Fruit fly (Drosophila melanogaster): ENCODE measurements around the gene CG13625.
A peak's percentile ranks its signal among the peaks of the same experiment; 100 is the strongest.

Gene CG13625

dm6 chr3R:24586453-24586886, 1.5 kb upstream of the CG13625 start:
- no peak for TF ChIP-seq CG7045 (GFP tag; optimal IDR thresholded peaks at IDR 0.05)
- TF ChIP-seq ovo (GFP tag; optimal IDR thresholded peaks at IDR 0.05): peak; percentile 65
- TF ChIP-seq tj (GFP tag; optimal IDR thresholded peaks at IDR 0.05): peak; percentile 99
- TF ChIP-seq bab1 (GFP tag; optimal IDR thresholded peaks at IDR 0.05): peak; percentile 25
- no peak for TF ChIP-seq CG14711 (tag; optimal IDR thresholded peaks at IDR 0.05)
- no peak for TF ChIP-seq toe (GFP tag; optimal IDR thresholded peaks at IDR 0.05)
- peak; percentile 19 for TF ChIP-seq CG11617 (GFP tag; optimal IDR thresholded peaks at IDR 0.05)
- TF ChIP-seq pad (GFP tag; optimal IDR thresholded peaks at IDR 0.05): peak; percentile 95
- no peak for TF ChIP-seq Crg-1 (GFP tag; optimal IDR thresholded peaks at IDR 0.05)
- TF ChIP-seq CG1620 (GFP tag; optimal IDR thresholded peaks at IDR 0.05): no peak
- peak; percentile 50 for TF ChIP-seq CG12768 (GFP tag; optimal IDR thresholded peaks at IDR 0.05)
- peak; percentile 92 for TF ChIP-seq cic (GFP tag; optimal IDR thresholded peaks at IDR 0.05)
- TF ChIP-seq Mnt (GFP tag; optimal IDR thresholded peaks at IDR 0.05): peak; percentile 86

dm6 chr3R:24582669-24582995, 2.3 kb downstream of the CG13625 start, which contains the start of gene REPTOR:
TSS of gene REPTOR (minus strand) at chr3R:24582864.
- TF ChIP-seq CG12768 (GFP tag; optimal IDR thresholded peaks at IDR 0.05) (peak; percentile 68), Clk (GFP tag; optimal IDR thresholded peaks at IDR 0.05) (peak; percentile 48), cnc (optimal IDR thresholded peaks at IDR 0.05) (peak in 1 of 2 experiments; percentile 0), toe (GFP tag; optimal IDR thresholded peaks at IDR 0.05) (no peak), CG14711 (tag; optimal IDR thresholded peaks at IDR 0.05) (peak; percentile 44), tj (GFP tag; optimal IDR thresholded peaks at IDR 0.05) (peak; percentile 93), CG1620 (GFP tag; optimal IDR thresholded peaks at IDR 0.05) (peak; percentile 34), CG7101 (tag; optimal IDR thresholded peaks at IDR 0.05) (peak; percentile 70), kay (GFP tag; ENCODE audit: borderline replicate concordance) (no peak), bab1 (GFP tag; optimal IDR thresholded peaks at IDR 0.05) (peak; percentile 22), Crg-1 (GFP tag; optimal IDR thresholded peaks at IDR 0.05) (peak; percentile 76), CG33017 (tag; optimal IDR thresholded peaks at IDR 0.05) (peak; percentile 48), CG7045 (GFP tag; optimal IDR thresholded peaks at IDR 0.05) (peak; percentile 35), cic (GFP tag; optimal IDR thresholded peaks at IDR 0.05) (peak; percentile 65), ovo (GFP tag; optimal IDR thresholded peaks at IDR 0.05) (peak; percentile 68), CG11617 (GFP tag; optimal IDR thresholded peaks at IDR 0.05) (no peak), CG5204 (GFP tag; optimal IDR thresholded peaks at IDR 0.05) (no peak), pad (GFP tag; optimal IDR thresholded peaks at IDR 0.05) (peak; percentile 52), Hr96 (GFP tag; optimal IDR thresholded peaks at IDR 0.05) (no peak), Mnt (GFP tag; optimal IDR thresholded peaks at IDR 0.05) (peak; percentile 81)

dm6 chr3R:24581891-24582668, 2.9 kb downstream of the CG13625 start:
- TF ChIP-seq Crg-1 (GFP tag; optimal IDR thresholded peaks at IDR 0.05) (peak; percentile 23), CG14711 (tag; optimal IDR thresholded peaks at IDR 0.05) (no peak), toe (GFP tag; optimal IDR thresholded peaks at IDR 0.05) (no peak), cic (GFP tag; optimal IDR thresholded peaks at IDR 0.05) (peak; percentile 100), Hr96 (GFP tag; optimal IDR thresholded peaks at IDR 0.05) (no peak), Mnt (GFP tag; optimal IDR thresholded peaks at IDR 0.05) (peak; percentile 77), Clk (GFP tag; optimal IDR thresholded peaks at IDR 0.05) (peak; percentile 6), bab1 (GFP tag; optimal IDR thresholded peaks at IDR 0.05) (no peak), ovo (GFP tag; optimal IDR thresholded peaks at IDR 0.05) (peak; percentile 67), pad (GFP tag; optimal IDR thresholded peaks at IDR 0.05) (peak; percentile 77), CG7101 (tag; optimal IDR thresholded peaks at IDR 0.05) (peak; percentile 8), CG7045 (GFP tag; optimal IDR thresholded peaks at IDR 0.05) (no peak), CG11617 (GFP tag; optimal IDR thresholded peaks at IDR 0.05) (no peak), cnc (optimal IDR thresholded peaks at IDR 0.05) (peak; percentile 74 to 86), CG33017 (tag; optimal IDR thresholded peaks at IDR 0.05) (peak; percentile 8), CG5204 (GFP tag; optimal IDR thresholded peaks at IDR 0.05) (no peak), CG12768 (GFP tag; optimal IDR thresholded peaks at IDR 0.05) (peak; percentile 52), tj (GFP tag; optimal IDR thresholded peaks at IDR 0.05) (peak; percentile 73), kay (GFP tag; ENCODE audit: borderline replicate concordance) (no peak), CG1620 (GFP tag; optimal IDR thresholded peaks at IDR 0.05) (no peak)

dm6 chr3R:24580963-24581277, 4.0 kb downstream of the CG13625 start:
- no peak for TF ChIP-seq CG33017 (tag; optimal IDR thresholded peaks at IDR 0.05)
- no peak for TF ChIP-seq Mnt (GFP tag; optimal IDR thresholded peaks at IDR 0.05)
- TF ChIP-seq CG1620 (GFP tag; optimal IDR thresholded peaks at IDR 0.05): no peak
- TF ChIP-seq Hr96 (GFP tag; optimal IDR thresholded peaks at IDR 0.05): no peak
- TF ChIP-seq ovo (GFP tag; optimal IDR thresholded peaks at IDR 0.05): no peak
- TF ChIP-seq CG7045 (GFP tag; optimal IDR thresholded peaks at IDR 0.05): no peak
- TF ChIP-seq Crg-1 (GFP tag; optimal IDR thresholded peaks at IDR 0.05): no peak
- TF ChIP-seq cnc (optimal IDR thresholded peaks at IDR 0.05): no peak
- no peak for TF ChIP-seq CG5204 (GFP tag; optimal IDR thresholded peaks at IDR 0.05)
- no peak for TF ChIP-seq bab1 (GFP tag; optimal IDR thresholded peaks at IDR 0.05)
- no peak for TF ChIP-seq CG7101 (tag; optimal IDR thresholded peaks at IDR 0.05)
- no peak for TF ChIP-seq toe (GFP tag; optimal IDR thresholded peaks at IDR 0.05)
- TF ChIP-seq pad (GFP tag; optimal IDR thresholded peaks at IDR 0.05): no peak
- no peak for TF ChIP-seq CG11617 (GFP tag; optimal IDR thresholded peaks at IDR 0.05)
- TF ChIP-seq CG12768 (GFP tag; optimal IDR thresholded peaks at IDR 0.05): no peak
- TF ChIP-seq CG14711 (tag; optimal IDR thresholded peaks at IDR 0.05): no peak
- no peak for TF ChIP-seq cic (GFP tag; optimal IDR thresholded peaks at IDR 0.05)
- no peak for TF ChIP-seq tj (GFP tag; optimal IDR thresholded peaks at IDR 0.05)
- TF ChIP-seq kay (GFP tag; ENCODE audit: borderline replicate concordance): no peak

dm6 chr3R:24580067-24580962, 4.6 kb downstream of the CG13625 start:
- TF ChIP-seq bab1 (GFP tag; optimal IDR thresholded peaks at IDR 0.05): no peak
- TF ChIP-seq Crg-1 (GFP tag; optimal IDR thresholded peaks at IDR 0.05): no peak
- TF ChIP-seq kay (GFP tag; ENCODE audit: borderline replicate concordance): no peak
- no peak for TF ChIP-seq tj (GFP tag; optimal IDR thresholded peaks at IDR 0.05)
- TF ChIP-seq CG12768 (GFP tag; optimal IDR thresholded peaks at IDR 0.05): no peak
- TF ChIP-seq CG1620 (GFP tag; optimal IDR thresholded peaks at IDR 0.05): no peak
- no peak for TF ChIP-seq toe (GFP tag; optimal IDR thresholded peaks at IDR 0.05)
- TF ChIP-seq CG11617 (GFP tag; optimal IDR thresholded peaks at IDR 0.05): no peak
- no peak for TF ChIP-seq ovo (GFP tag; optimal IDR thresholded peaks at IDR 0.05)
- TF ChIP-seq CG7045 (GFP tag; optimal IDR thresholded peaks at IDR 0.05): no peak
